Fruit fly (Drosophila melanogaster) whole organism, prepupa: ENCODE data around the gene CG32037.

Experiments used
- Blimp-1 ChIP-seq: fragments of 200-800 bp; sonication (Bioruptor generic); optimal IDR thresholded peaks from 3 replicates; lab custom pipeline; 2017; ENCODE audit warnings: missing biosample characterization, missing genetic modification characterization, mild to moderate bottlenecking, moderate library complexity, missing genetic modification reagents
- CG10631 ChIP-seq: fragments of 200-800 bp; sonication (Bioruptor generic); optimal IDR thresholded peaks from 2 replicates; lab custom pipeline; 2016; ENCODE audit warnings: missing biosample characterization, missing genetic modification characterization
- CG10669 ChIP-seq: fragments of 200-800 bp; sonication (Bioruptor generic); optimal IDR thresholded peaks from 3 replicates; lab custom pipeline; 2018; ENCODE audit warnings: missing biosample characterization, mild to moderate bottlenecking, missing genetic modification characterization, moderate library complexity
- CG11294 ChIP-seq: fragments of 200-800 bp; sonication (Bioruptor generic); IDR thresholded peaks from 2 replicates; pipeline ENCODE4 v1.3.6; 2022; ENCODE audit warnings: missing biosample characterization, missing genetic modification characterization
- CG11762 ChIP-seq: fragments of 200-800 bp; sonication (Bioruptor generic); optimal IDR thresholded peaks from 3 replicates; lab custom pipeline; 2016; ENCODE audit warnings: missing biosample characterization, missing genetic modification characterization; ENCODE audit not compliant: insufficient read depth
- CG15336 ChIP-seq: fragments of 200-800 bp; sonication (Bioruptor generic); IDR thresholded peaks from 2 replicates; pipeline ENCODE4 v1.3.6; 2022; ENCODE audit warnings: missing biosample characterization, missing genetic modification characterization
- CG1621 ChIP-seq: fragments of 200-800 bp; sonication (Bioruptor generic); optimal IDR thresholded peaks from 3 replicates; lab custom pipeline; 2018; ENCODE audit warnings: missing biosample characterization, mild to moderate bottlenecking, missing genetic modification characterization
- CG16779 ChIP-seq: fragments of 200-800 bp; sonication (Bioruptor generic); optimal IDR thresholded peaks from 3 replicates; lab custom pipeline; 2017; ENCODE audit warnings: missing biosample characterization, mild to moderate bottlenecking, missing genetic modification characterization
- CG3032 ChIP-seq: fragments of 200-800 bp; optimal IDR thresholded peaks from 2 replicates; lab custom pipeline; 2019; ENCODE audit warnings: missing biosample characterization, mild to moderate bottlenecking, missing genetic modification characterization, moderate library complexity
- CG31627 ChIP-seq: fragments of 200-800 bp; sonication (Bioruptor generic); optimal IDR thresholded peaks from 3 replicates; lab custom pipeline; 2016; ENCODE audit warnings: missing biosample characterization, missing genetic modification characterization
- CG32006 ChIP-seq: fragments of 200-800 bp; sonication (Bioruptor generic); optimal IDR thresholded peaks from 3 replicates; lab custom pipeline; 2017; ENCODE audit warnings: missing biosample characterization, mild to moderate bottlenecking, missing genetic modification characterization
- CG34406 ChIP-seq: fragments of 200-800 bp; sonication (Bioruptor generic); optimal IDR thresholded peaks from 3 replicates; lab custom pipeline; 2016; ENCODE audit warnings: missing biosample characterization, missing genetic modification characterization
- CG3919 ChIP-seq: fragments of 200-800 bp; sonication (Bioruptor generic); optimal IDR thresholded peaks from 3 replicates; lab custom pipeline; 2016; ENCODE audit warnings: missing biosample characterization, missing genetic modification characterization
- CG4318 ChIP-seq: fragments of 200-800 bp; sonication (Bioruptor generic); optimal IDR thresholded peaks from 3 replicates; lab custom pipeline; 2017; ENCODE audit warnings: missing biosample characterization, mild to moderate bottlenecking, missing genetic modification characterization
- CG6163 ChIP-seq: fragments of 200-800 bp; sonication (Bioruptor generic); IDR thresholded peaks from 3 replicates; pipeline ENCODE4 v1.3.6; 2022; ENCODE audit warnings: missing biosample characterization, missing genetic modification characterization
- CG6276 ChIP-seq: fragments of 200-800 bp; sonication (Bioruptor generic); optimal IDR thresholded peaks from 2 replicates; lab custom pipeline; 2017; ENCODE audit warnings: missing biosample characterization, mild to moderate bottlenecking, missing genetic modification characterization
- CG6808 ChIP-seq: fragments of 200-800 bp; sonication (Bioruptor generic); optimal IDR thresholded peaks from 3 replicates; lab custom pipeline; 2017; ENCODE audit warnings: missing biosample characterization, missing genetic modification characterization, mild to moderate bottlenecking, moderate library complexity, missing genetic modification reagents
- CG6854 ChIP-seq: fragments of 200-800 bp; sonication (Bioruptor generic); optimal IDR thresholded peaks from 2 replicates; lab custom pipeline; 2017; ENCODE audit warnings: missing biosample characterization, mild to moderate bottlenecking, missing genetic modification characterization
- CG8119 ChIP-seq: fragments of 200-800 bp; sonication (Bioruptor generic); IDR thresholded peaks from 3 replicates; pipeline ENCODE4 v1.3.6; 2022; ENCODE audit warnings: missing biosample characterization, missing genetic modification characterization
- CG8319 ChIP-seq: fragments of 200-800 bp; sonication (Bioruptor generic); optimal IDR thresholded peaks from 3 replicates; lab custom pipeline; 2016; ENCODE audit warnings: missing biosample characterization, missing genetic modification characterization
- CG8632 ChIP-seq: fragments of 200-800 bp; sonication (Bioruptor generic); optimal IDR thresholded peaks from 3 replicates; lab custom pipeline; 2016; ENCODE audit warnings: missing biosample characterization, missing genetic modification characterization
- CG9139 ChIP-seq: fragments of 200-800 bp; sonication (Bioruptor generic); optimal IDR thresholded peaks from 3 replicates; lab custom pipeline; 2017; ENCODE audit warnings: missing biosample characterization, mild to moderate bottlenecking, missing genetic modification characterization
- Eip75B ChIP-seq: fragments of 200-800 bp; sonication (Bioruptor generic); optimal IDR thresholded peaks from 3 replicates; lab custom pipeline; 2016; ENCODE audit warnings: missing biosample characterization, missing genetic modification characterization
- Eip78C ChIP-seq: fragments of 200-800 bp; sonication (Bioruptor generic); peaks from one replicate; lab custom pipeline; 2016; ENCODE audit warnings: missing biosample characterization, missing genetic modification characterization
- Eip93F ChIP-seq: fragments of 200-800 bp; sonication (Bioruptor generic); optimal IDR thresholded peaks from 2 replicates; lab custom pipeline; 2016; ENCODE audit warnings: missing biosample characterization, mild to moderate bottlenecking, missing genetic modification characterization
- Gug ChIP-seq: fragments of 200-800 bp; sonication (Bioruptor generic); IDR thresholded peaks from 2 replicates; pipeline ENCODE4 v1.3.6; 2022; ENCODE audit warnings: missing biosample characterization, missing genetic modification characterization
- Hr39 ChIP-seq: fragments of 200-800 bp; sonication (Bioruptor generic); optimal IDR thresholded peaks from 2 replicates; lab custom pipeline; 2016; ENCODE audit warnings: missing biosample characterization, missing genetic modification characterization
- OdsH ChIP-seq: fragments of 200-800 bp; sonication (Bioruptor generic); optimal IDR thresholded peaks from 3 replicates; lab custom pipeline; 2016; ENCODE audit warnings: missing biosample characterization, missing genetic modification characterization
- Sox102F ChIP-seq: fragments of 200-800 bp; sonication (Bioruptor generic); optimal IDR thresholded peaks from 2 replicates; lab custom pipeline; 2016; ENCODE audit warnings: missing biosample characterization, mild to moderate bottlenecking, missing genetic modification characterization
- Sox14 ChIP-seq: fragments of 200-800 bp; sonication (Bioruptor generic); optimal IDR thresholded peaks from 3 replicates; lab custom pipeline; 2016; ENCODE audit warnings: missing biosample characterization, missing genetic modification characterization
- Sox15 ChIP-seq: fragments of 200-800 bp; sonication (Bioruptor generic); optimal IDR thresholded peaks from 3 replicates; lab custom pipeline; 2016; ENCODE audit warnings: missing biosample characterization, missing genetic modification characterization
- acj6 ChIP-seq: fragments of 200-800 bp; sonication (Bioruptor generic); optimal IDR thresholded peaks from 3 replicates; lab custom pipeline; 2016; ENCODE audit warnings: missing biosample characterization, missing genetic modification characterization
- cyc ChIP-seq: fragments of 200-800 bp; sonication (Bioruptor generic); optimal IDR thresholded peaks from 3 replicates; lab custom pipeline; 2016; ENCODE audit warnings: missing biosample characterization, missing genetic modification characterization
- dac ChIP-seq: fragments of 200-800 bp; sonication (Bioruptor generic); optimal IDR thresholded peaks from 2 replicates; lab custom pipeline; 2017; ENCODE audit warnings: missing biosample characterization, mild to moderate bottlenecking, missing genetic modification characterization
- dsx ChIP-seq: fragments of 200-800 bp; optimal IDR thresholded peaks from 3 replicates; lab custom pipeline; 2019; ENCODE audit warnings: missing biosample characterization, mild to moderate bottlenecking, missing genetic modification characterization, moderate library complexity; ENCODE audit not compliant: poor library complexity, severe bottlenecking
- eg ChIP-seq: fragments of 200-800 bp; sonication (Bioruptor generic); IDR thresholded peaks from 3 replicates; pipeline ENCODE4 v1.3.6; 2022; ENCODE audit warnings: missing biosample characterization, missing genetic modification characterization
- esn ChIP-seq: fragments of 200-800 bp; sonication (Bioruptor generic); optimal IDR thresholded peaks from 2 replicates; lab custom pipeline; 2016; ENCODE audit warnings: missing biosample characterization, mild to moderate bottlenecking, missing genetic modification characterization, moderate library complexity
- fd59A ChIP-seq: fragments of 200-800 bp; sonication (Bioruptor generic); optimal IDR thresholded peaks from 2 replicates; lab custom pipeline; 2017; ENCODE audit warnings: missing biosample characterization, mild to moderate bottlenecking, missing genetic modification characterization, missing genetic modification reagents
- fd85E ChIP-seq: fragments of 200-800 bp; sonication (Bioruptor generic); optimal IDR thresholded peaks from 3 replicates; lab custom pipeline; 2016; ENCODE audit warnings: missing biosample characterization, missing genetic modification characterization
- lz ChIP-seq: fragments of 200-800 bp; sonication (Bioruptor generic); optimal IDR thresholded peaks from 3 replicates; lab custom pipeline; 2016; ENCODE audit warnings: missing biosample characterization, missing genetic modification characterization
- net ChIP-seq: fragments of 200-800 bp; sonication (Bioruptor generic); optimal IDR thresholded peaks from 3 replicates; lab custom pipeline; 2016; ENCODE audit warnings: missing biosample characterization, missing genetic modification characterization
- pdm3 ChIP-seq: fragments of 200-800 bp; sonication (Bioruptor generic); optimal IDR thresholded peaks from 3 replicates; lab custom pipeline; 2016; ENCODE audit warnings: missing biosample characterization, missing genetic modification characterization
- salr ChIP-seq, 2 experiments: fragments of 200-800 bp; sonication (Bioruptor generic); optimal IDR thresholded peaks; 3 replicates each; lab custom pipeline; 2016 to 2018; ENCODE audit warnings: missing biosample characterization in 2 of 2, missing genetic modification characterization in 2 of 2, mild to moderate bottlenecking in 1 of 2
- spab ChIP-seq: fragments of 200-800 bp; sonication (Bioruptor generic); optimal IDR thresholded peaks from 2 replicates; lab custom pipeline; 2017; ENCODE audit warnings: missing biosample characterization, mild to moderate bottlenecking, missing genetic modification characterization, missing genetic modification reagents
- ss ChIP-seq, 2 experiments: fragments of 200-800 bp; sonication (Bioruptor generic); optimal IDR thresholded peaks; 2 replicates in 1 of 2; 3 replicates in 1 of 2; lab custom pipeline; 2017 to 2018; ENCODE audit warnings: mild to moderate bottlenecking in 2 of 2, missing biosample characterization in 2 of 2, missing genetic modification characterization in 2 of 2, moderate library complexity in 1 of 2
- svp ChIP-seq: fragments of 200-800 bp; sonication (Bioruptor generic); peaks from one replicate; lab custom pipeline; 2016; ENCODE audit warnings: missing biosample characterization, missing genetic modification characterization
- topi ChIP-seq: fragments of 200-800 bp; sonication (Bioruptor generic); optimal IDR thresholded peaks from 3 replicates; lab custom pipeline; 2016; ENCODE audit warnings: missing biosample characterization, missing genetic modification characterization
- vri ChIP-seq: fragments of 200-800 bp; sonication (Bioruptor generic); optimal IDR thresholded peaks from 3 replicates; lab custom pipeline; 2016; ENCODE audit warnings: missing biosample characterization, mild to moderate bottlenecking, missing genetic modification characterization

CG32037 gene

DNA sequence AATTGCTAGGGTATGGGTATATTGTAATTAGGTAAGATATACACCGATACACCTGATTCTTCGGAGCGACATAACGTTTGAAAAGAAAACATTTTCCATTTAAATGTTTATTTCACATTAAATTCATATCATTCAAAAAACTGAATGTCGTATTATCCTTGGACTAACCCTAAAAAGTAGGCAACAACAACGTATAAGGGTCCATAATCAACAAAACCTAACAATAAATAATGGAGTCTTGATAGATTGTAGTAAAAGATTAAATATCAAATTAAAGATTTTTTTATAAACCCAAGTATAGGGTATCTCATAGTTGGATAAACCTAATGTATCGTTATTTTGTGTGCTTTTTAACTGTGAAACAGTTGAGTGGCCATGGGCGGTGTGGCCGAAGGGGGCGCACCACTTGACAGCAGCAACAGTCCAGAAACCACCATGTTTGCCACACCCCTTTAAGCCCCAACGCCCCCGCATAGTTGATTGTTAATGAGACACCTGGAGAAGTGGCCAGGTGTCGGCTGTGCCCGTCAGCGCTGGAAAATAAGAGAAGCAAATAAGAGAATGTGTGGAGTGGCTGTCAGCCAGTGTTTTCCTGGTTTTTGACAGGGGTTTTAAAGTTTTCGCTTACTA lies 23.6 kb downstream of the CG32037 start (continued):
- TF ChIP-seq ss (GFP tag; optimal IDR thresholded peaks at IDR 0.05; lab: Kevin White, UChicago) (no peak), CG6276 (GFP tag; lab: Kevin White, UChicago) (no peak), CG3032 (tag; lab: Kevin White, UChicago) (no peak), Sox14 (GFP tag; lab: Kevin White, UChicago) (peak; percentile 20), CG31627 (GFP tag; lab: Kevin White, UChicago) (peak; percentile 29), CG10631 (no peak), acj6 (GFP tag; lab: Kevin White, UChicago) (no peak), CG3919 (GFP tag; lab: Kevin White, UChicago) (no peak)
- TF ChIP-seq, all 60 proteins: peak for 16

DNA sequence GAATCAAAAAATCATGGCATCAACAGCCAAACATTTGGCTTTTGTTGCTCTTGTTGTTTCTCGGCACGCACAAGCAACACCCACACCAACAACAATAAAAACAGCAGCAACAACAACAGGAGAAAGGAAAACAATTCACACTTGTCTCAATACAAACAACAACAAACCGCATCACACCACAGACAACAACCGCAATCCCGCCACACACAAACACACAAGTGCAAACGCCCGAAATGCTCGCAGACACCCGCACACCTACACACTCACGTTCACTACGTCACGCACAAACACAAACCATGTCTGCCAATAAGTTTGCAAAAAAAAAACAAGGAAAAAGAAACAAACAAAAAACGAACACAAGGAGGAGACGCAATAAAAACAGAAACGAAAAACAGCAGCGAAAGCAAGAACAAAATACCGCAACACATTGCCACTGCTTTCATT lies 24.2 kb downstream of the CG32037 start:
- no peak for TF ChIP-seq esn (GFP tag; lab: Kevin White, UChicago)
- TF ChIP-seq CG34406 (GFP tag; lab: Kevin White, UChicago) = no peak
- TF ChIP-seq CG1621 (tag; lab: Kevin White, UChicago) = peak; percentile 23
- peak; percentile 2 for TF ChIP-seq spab
- TF ChIP-seq cyc (GFP tag; lab: Kevin White, UChicago) = no peak
- TF ChIP-seq CG10669 (GFP tag; lab: Kevin White, UChicago) = no peak
- TF ChIP-seq Blimp-1 (GFP tag; lab: Kevin White, UChicago) = no peak
- TF ChIP-seq CG6163 (GFP tag; lab: Robert Waterston, UW) = peak; percentile 80; the same call in 2 of the 3 replicates
- no peak for TF ChIP-seq Hr39 (GFP tag; lab: Kevin White, UChicago)
- no peak for TF ChIP-seq dac (GFP tag; lab: Kevin White, UChicago)
- TF ChIP-seq Eip75B (GFP tag; lab: Kevin White, UChicago) = no peak
- no peak for TF ChIP-seq acj6 (GFP tag; lab: Kevin White, UChicago)
- no peak for TF ChIP-seq vri (GFP tag; lab: Kevin White, UChicago)
- TF ChIP-seq fd59A (GFP tag; lab: Kevin White, UChicago) = no peak
- no peak for TF ChIP-seq CG11762
- TF ChIP-seq Eip78C (GFP tag; lab: Kevin White, UChicago) = peak; percentile 40
- TF ChIP-seq salr (GFP tag; optimal IDR thresholded peaks at IDR 0.05; lab: Kevin White, UChicago) = peak in 1 of 2 experiments; percentile 11
- no peak for TF ChIP-seq Sox15 (GFP tag; lab: Kevin White, UChicago)
- no peak for TF ChIP-seq topi
- no peak for TF ChIP-seq svp (GFP tag; lab: Kevin White, UChicago)
- peak; percentile 60 for TF ChIP-seq CG15336 (GFP tag; lab: Robert Waterston, UW)
- TF ChIP-seq CG8632 (GFP tag; lab: Kevin White, UChicago) = no peak
- TF ChIP-seq CG6808 (GFP tag; lab: Kevin White, UChicago) = peak; percentile 59
- TF ChIP-seq CG4318 = no peak
- no peak for TF ChIP-seq Sox14 (GFP tag; lab: Kevin White, UChicago)
- no peak for TF ChIP-seq pdm3 (GFP tag; lab: Kevin White, UChicago)
- TF ChIP-seq Eip93F (GFP tag; lab: Kevin White, UChicago) = no peak
- TF ChIP-seq CG6854 (GFP tag; lab: Kevin White, UChicago) = peak; percentile 48
- peak; percentile 73 for TF ChIP-seq CG6276 (GFP tag; lab: Kevin White, UChicago)
- peak; percentile 21 for TF ChIP-seq fd85E
- TF ChIP-seq lz = no peak
- peak; percentile 32 for TF ChIP-seq CG3919 (GFP tag; lab: Kevin White, UChicago)
- peak; percentile 83 for TF ChIP-seq eg (GFP tag; lab: Robert Waterston, UW)
- no peak for TF ChIP-seq CG31627 (GFP tag; lab: Kevin White, UChicago)
- TF ChIP-seq CG8319 = no peak
- TF ChIP-seq OdsH (GFP tag; lab: Kevin White, UChicago) = no peak
- TF ChIP-seq CG9139 = peak; percentile 58
- peak; percentile 44 for TF ChIP-seq net (GFP tag; lab: Kevin White, UChicago)
- TF ChIP-seq CG16779 = peak; percentile 8
- no peak for TF ChIP-seq Gug (GFP tag; lab: Robert Waterston, UW)
- peak; percentile 15 for TF ChIP-seq Sox102F (GFP tag; lab: Kevin White, UChicago)
- TF ChIP-seq CG32006 = no peak
- no peak; the same call in 1 of the 2 replicates for TF ChIP-seq CG11294
- TF ChIP-seq dsx (GFP tag; lab: Kevin White, UChicago) = no peak
- TF ChIP-seq CG10631 = no peak
- peak; percentile 66 for TF ChIP-seq CG8119
